Fruit fly (Drosophila melanogaster): ENCODE results near the gene Adi1.

Gene Adi1

DNA sequence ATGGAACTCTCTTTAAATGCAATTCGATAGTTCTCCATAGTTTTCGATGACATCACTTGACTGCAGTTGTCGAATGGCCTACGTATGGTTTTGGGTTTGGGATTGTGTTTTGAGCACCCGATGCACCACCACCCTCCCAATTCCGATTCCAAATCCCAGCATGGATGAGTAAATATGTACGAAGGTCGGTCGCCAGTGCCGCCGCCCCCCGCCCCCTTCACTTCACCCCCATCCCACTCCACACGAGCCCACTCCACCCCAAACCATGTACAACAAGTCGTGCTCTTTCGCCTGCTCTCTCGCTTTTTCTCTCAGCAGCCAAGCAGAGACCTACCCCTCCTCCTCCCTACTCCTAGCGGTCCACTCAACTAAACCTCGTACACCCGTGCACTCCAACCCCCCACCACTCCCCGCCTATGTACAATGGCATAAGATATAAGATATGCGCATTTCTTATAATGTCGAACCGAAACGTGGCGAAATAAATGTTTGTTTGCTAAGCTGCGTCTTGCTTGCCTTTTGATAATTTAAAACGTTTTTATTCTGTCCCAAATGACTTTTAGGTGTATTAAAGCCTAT is 17.6 kb downstream of the Adi1 start (continued):
- TF ChIP-seq sens-2 (GFP tag; IDR thresholded peaks at IDR 0.05), result no peak
- TF ChIP-seq CG9876 (GFP tag; optimal IDR thresholded peaks at IDR 0.05), result no peak
- peak; percentile 54 for TF ChIP-seq stc (GFP tag; IDR thresholded peaks at IDR 0.05)
- peak; percentile 96 for TF ChIP-seq pros (GFP tag; optimal IDR thresholded peaks at IDR 0.05)
- no peak for TF ChIP-seq lola (GFP tag; optimal IDR thresholded peaks at IDR 0.05)
- no peak for TF ChIP-seq D19A (tag; optimal IDR thresholded peaks at IDR 0.05)
- TF ChIP-seq crp (GFP tag; optimal IDR thresholded peaks at IDR 0.05), result no peak
- no peak for TF ChIP-seq jing (GFP tag; optimal IDR thresholded peaks at IDR 0.05)
- peak; percentile 0 for TF ChIP-seq CG13894 (tag; optimal IDR thresholded peaks at IDR 0.05)
- no peak for TF ChIP-seq CG4617 (GFP tag; optimal IDR thresholded peaks at IDR 0.05; ENCODE audit: borderline replicate concordance)
- TF ChIP-seq CG2199 (GFP tag; IDR thresholded peaks at IDR 0.05), result no peak
- TF ChIP-seq jumu (GFP tag; optimal IDR thresholded peaks at IDR 0.05), result no peak
- no peak for TF ChIP-seq mam (GFP tag; optimal IDR thresholded peaks at IDR 0.05)
- TF ChIP-seq CG11696 (GFP tag; IDR thresholded peaks at IDR 0.05), result no peak
- TF ChIP-seq Antp (GFP tag; optimal IDR thresholded peaks at IDR 0.05), result no peak
- no peak for TF ChIP-seq Awh (GFP tag; IDR thresholded peaks at IDR 0.05)
- no peak for TF ChIP-seq Sry-δ (GFP tag; optimal IDR thresholded peaks at IDR 0.05)
- TF ChIP-seq CG16779 (GFP tag; IDR thresholded peaks at IDR 0.05), result no peak
- TF ChIP-seq CG8478 (optimal IDR thresholded peaks at IDR 0.05), result no peak
- peak; percentile 20 for TF ChIP-seq lab (GFP tag; optimal IDR thresholded peaks at IDR 0.05)
- TF ChIP-seq slou (GFP tag; optimal IDR thresholded peaks at IDR 0.05), result no peak
- no peak for TF ChIP-seq ems (GFP tag; optimal IDR thresholded peaks at IDR 0.05)
- TF ChIP-seq gro (GFP tag; optimal IDR thresholded peaks at IDR 0.05), result no peak
- TF ChIP-seq CG15514 (GFP tag; optimal IDR thresholded peaks at IDR 0.05), result peak; percentile 35
- TF ChIP-seq ase (GFP tag; IDR thresholded peaks at IDR 0.05), result no peak
- no peak for TF ChIP-seq chn (GFP tag; optimal IDR thresholded peaks at IDR 0.05)
- no peak for TF ChIP-seq gce (GFP tag; IDR thresholded peaks at IDR 0.05)
- TF ChIP-seq Deaf1 (tag; optimal IDR thresholded peaks at IDR 0.05), result peak; percentile 10
- TF ChIP-seq CG33213 (GFP tag; optimal IDR thresholded peaks at IDR 0.05), result no peak
- no peak for TF ChIP-seq CG8924 (tag; optimal IDR thresholded peaks at IDR 0.05)
- TF ChIP-seq CG1832 (GFP tag; optimal IDR thresholded peaks at IDR 0.05), result peak; percentile 12
- TF ChIP-seq CG4360 (GFP tag; IDR thresholded peaks at IDR 0.05), result 0 out of 2 replicates have a peak, but pooled peaks have one; percentile 34
- no peak for TF ChIP-seq CG17912 (GFP tag; optimal IDR thresholded peaks at IDR 0.05)
- peak; percentile 55 for TF ChIP-seq sens (GFP tag)
- TF ChIP-seq gcm (GFP tag; optimal IDR thresholded peaks at IDR 0.05), result peak; percentile 2
- TF ChIP-seq CG1647 (GFP tag; optimal IDR thresholded peaks at IDR 0.05), result no peak
- peak; percentile 31; the same call in 1 of the 3 replicates for TF ChIP-seq row (GFP tag; IDR thresholded peaks at IDR 0.05)
- peak; percentile 22; the same call in 1 of the 2 replicates for TF ChIP-seq Xrp1 (GFP tag; IDR thresholded peaks at IDR 0.05)
- peak; percentile 19 for TF ChIP-seq yki (optimal IDR thresholded peaks at IDR 0.05)
- no peak for TF ChIP-seq CG15601 (tag; optimal IDR thresholded peaks at IDR 0.05)
- TF ChIP-seq bcd (GFP tag; optimal IDR thresholded peaks at IDR 0.05), result no peak
- TF ChIP-seq CG14014 (GFP tag; IDR thresholded peaks at IDR 0.05), result 0 out of 2 replicates have a peak, but pooled peaks have one; percentile 10
- TF ChIP-seq lmd (GFP tag; IDR thresholded peaks at IDR 0.05), result no peak
- no peak for TF ChIP-seq sisA (GFP tag; IDR thresholded peaks at IDR 0.05)
- TF ChIP-seq CG12769 (tag; optimal IDR thresholded peaks at IDR 0.05), result peak; percentile 28
- TF ChIP-seq Hsf (GFP tag; optimal IDR thresholded peaks at IDR 0.05), result no peak
- peak; percentile 7 for TF ChIP-seq Hey (tag; optimal IDR thresholded peaks at IDR 0.05)
- no peak for TF ChIP-seq CG6654 (GFP tag; optimal IDR thresholded peaks at IDR 0.05)
- TF ChIP-seq abd-A (tag; optimal IDR thresholded peaks at IDR 0.05), result peak; percentile 41
- 0 out of 3 replicates have a peak, but pooled peaks have one; percentile 40 for TF ChIP-seq sr (GFP tag; IDR thresholded peaks at IDR 0.05)
- no peak for TF ChIP-seq CG3995 (GFP tag; optimal IDR thresholded peaks at IDR 0.05)
- TF ChIP-seq CG10267 (tag; optimal IDR thresholded peaks at IDR 0.05), result no peak
